Worm (Caenorhabditis elegans): ENCODE results near the gene R03H10.4.

ce11 chrII:4122899-4123298, 45.4 kb downstream of the R03H10.4 start:
- TF ChIP-seq ref-1 (GFP tag; conservative IDR thresholded peaks at IDR 0.05), result no peak
- TF ChIP-seq flt-1 (GFP tag; IDR thresholded peaks at IDR 0.05), result no peak
- no peak for TF ChIP-seq cog-1 (tag; optimal IDR thresholded peaks at IDR 0.05)
- no peak for TF ChIP-seq tab-1 (GFP tag; IDR thresholded peaks at IDR 0.05)
- no peak for TF ChIP-seq med-1 (GFP tag; optimal IDR thresholded peaks at IDR 0.05; ENCODE audit: insufficient read depth)

Data from whole organism, midembryonic.